Fruit fly (Drosophila melanogaster): ENCODE measurements around the gene CG1271.

dm6 chr3L:3080084-3080994 is 28.0 kb downstream of the CG1271 start:
- TF ChIP-seq insv (optimal IDR thresholded peaks at IDR 0.05) (no peak), Myc (optimal IDR thresholded peaks at IDR 0.05) (no peak), ttk (optimal IDR thresholded peaks at IDR 0.05) (no peak)

Measured in Kc167 (cell line).